Worm (Caenorhabditis elegans) whole organism, L4/young adult: ENCODE measurements around the gene nhr-118.

Source experiments
- W03F9.2 ChIP-seq: fragments of 150-350 bp; optimal IDR thresholded peaks from 2 replicates; lab custom pipeline; 2014; ENCODE audit warnings: missing biosample characterization, missing genetic modification characterization
- him-1 ChIP-seq: sonication (generic microtip); optimal IDR thresholded peaks from 2 replicates; lab custom pipeline; 2016; ENCODE audit warnings: missing genotype, missing genetic modification reagents, missing genetic modification characterization, missing compliant biosample characterization

DNA sequence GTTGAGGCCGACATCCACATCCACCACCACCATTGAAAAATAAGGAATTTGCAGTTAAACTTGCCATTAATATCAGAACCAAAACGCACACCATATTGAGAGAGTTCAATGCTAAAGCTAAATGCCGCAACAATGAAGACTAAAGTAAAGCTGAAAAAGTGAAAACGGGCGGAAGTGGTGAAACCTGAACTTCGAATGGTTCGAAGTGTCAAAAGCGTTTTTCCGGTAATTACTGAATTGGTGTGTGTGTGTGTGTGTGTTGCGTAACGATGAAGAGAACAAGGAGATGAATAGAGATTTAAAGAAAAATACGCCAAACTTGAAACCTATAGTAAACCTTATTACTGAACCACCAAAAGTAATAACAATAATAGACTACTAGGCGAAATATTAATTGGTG, 43.1 kb upstream of the nhr-118 start, which contains the start of gene grl-13:
- TF ChIP-seq him-1 (tag; lab: Kevin White, UChicago), result no peak
- no peak for TF ChIP-seq W03F9.2 (tag; lab: Kevin White, UChicago)
